Fruit fly (Drosophila melanogaster): ENCODE measurements around the gene CG14990.

The CG14990 gene

dm6 chr3L:4108072-4108843 is 15.3 kb downstream of the CG14990 start, which contains the start of gene Ack (continued):
- TF ChIP-seq CG9609 (GFP tag; optimal IDR thresholded peaks at IDR 0.05) = no peak
- no peak for TF ChIP-seq bcd (GFP tag; optimal IDR thresholded peaks at IDR 0.05)
- peak; percentile 16 for TF ChIP-seq abd-A (tag; optimal IDR thresholded peaks at IDR 0.05)
- TF ChIP-seq fru (optimal IDR thresholded peaks at IDR 0.05) = no peak
- TF ChIP-seq CG9876 (GFP tag; optimal IDR thresholded peaks at IDR 0.05) = no peak
- TF ChIP-seq unpg (GFP tag; optimal IDR thresholded peaks at IDR 0.05) = no peak
- TF ChIP-seq CG4854 (GFP tag; optimal IDR thresholded peaks at IDR 0.05) = no peak
- TF ChIP-seq CG16813 (GFP tag; IDR thresholded peaks at IDR 0.05; ENCODE audit: partially characterized antibody) = peak; percentile 82
- TF ChIP-seq fd64A (GFP tag; optimal IDR thresholded peaks at IDR 0.05) = no peak
- TF ChIP-seq Spps (tag; optimal IDR thresholded peaks at IDR 0.05) = no peak
- no peak for TF ChIP-seq CG11696 (GFP tag; IDR thresholded peaks at IDR 0.05)
- TF ChIP-seq Poxn (GFP tag; IDR thresholded peaks at IDR 0.05) = no peak
- TF ChIP-seq CG14965 (GFP tag; optimal IDR thresholded peaks at IDR 0.05; ENCODE audit: borderline replicate concordance) = no peak
- no peak for TF ChIP-seq CG10147 (GFP tag; optimal IDR thresholded peaks at IDR 0.05)
- no peak for TF ChIP-seq Dip2 (GFP tag; IDR thresholded peaks at IDR 0.05)
- TF ChIP-seq br (optimal IDR thresholded peaks at IDR 0.05) = no peak
- TF ChIP-seq nom (GFP tag; optimal IDR thresholded peaks at IDR 0.05) = peak; percentile 31
- no peak for TF ChIP-seq CG7372 (GFP tag; IDR thresholded peaks at IDR 0.05)
- TF ChIP-seq cg (GFP tag; optimal IDR thresholded peaks at IDR 0.05) = peak; percentile 96
- TF ChIP-seq CG9215 (GFP tag; IDR thresholded peaks at IDR 0.05) = no peak
- TF ChIP-seq gcm (GFP tag; optimal IDR thresholded peaks at IDR 0.05) = no peak
- TF ChIP-seq tin (GFP tag; optimal IDR thresholded peaks at IDR 0.05) = no peak
- TF ChIP-seq Scr (GFP tag; IDR thresholded peaks at IDR 0.05; ENCODE audit: partially characterized antibody) = peak; percentile 85
- TF ChIP-seq CG13123 (GFP tag; optimal IDR thresholded peaks at IDR 0.05) = no peak
- TF ChIP-seq ranshi (GFP tag; IDR thresholded peaks at IDR 0.05) = peak; percentile 28; the same call in 1 of the 2 replicates
- peak; percentile 71 for TF ChIP-seq Ets65A (GFP tag)
- TF ChIP-seq Mad (GFP tag; optimal IDR thresholded peaks at IDR 0.05) = no peak
- no peak for TF ChIP-seq CG7928 (GFP tag; optimal IDR thresholded peaks at IDR 0.05)
- TF ChIP-seq cato (GFP tag; optimal IDR thresholded peaks at IDR 0.05; ENCODE audit: borderline replicate concordance) = no peak
- no peak for TF ChIP-seq H2.0 (GFP tag; IDR thresholded peaks at IDR 0.05)
- no peak for TF ChIP-seq so (GFP tag; IDR thresholded peaks at IDR 0.05)
- peak; percentile 3 for TF ChIP-seq CG30020 (tag; optimal IDR thresholded peaks at IDR 0.05)
- TF ChIP-seq fd3F (GFP tag; optimal IDR thresholded peaks at IDR 0.05) = no peak
- TF ChIP-seq CG11560 (tag; IDR thresholded peaks at IDR 0.05) = peak; percentile 95
- no peak for TF ChIP-seq CG15601 (tag; optimal IDR thresholded peaks at IDR 0.05)
- 0 out of 3 replicates have a peak, but pooled peaks have one; percentile 23 for TF ChIP-seq ci (GFP tag; IDR thresholded peaks at IDR 0.05)
- no peak for TF ChIP-seq CG32532 (GFP tag; IDR thresholded peaks at IDR 0.05)
- no peak for TF ChIP-seq jing (GFP tag; optimal IDR thresholded peaks at IDR 0.05)
- TF ChIP-seq CG15514 (GFP tag; optimal IDR thresholded peaks at IDR 0.05) = no peak
- TF ChIP-seq CG13424 (tag; optimal IDR thresholded peaks at IDR 0.05) = no peak
- no peak for TF ChIP-seq dati (GFP tag; IDR thresholded peaks at IDR 0.05)
- no peak for TF ChIP-seq Fer2 (tag; optimal IDR thresholded peaks at IDR 0.05)
- TF ChIP-seq CTCF (GFP tag; optimal IDR thresholded peaks at IDR 0.05) = no peak
- TF ChIP-seq dan (GFP tag; IDR thresholded peaks at IDR 0.05) = no peak
- no peak for TF ChIP-seq CG9437 (GFP tag; optimal IDR thresholded peaks at IDR 0.05)
- TF ChIP-seq shn (GFP tag; optimal IDR thresholded peaks at IDR 0.05) = no peak
- peak; percentile 43 for TF ChIP-seq CG17186 (GFP tag; optimal IDR thresholded peaks at IDR 0.05)
- TF ChIP-seq Opbp (GFP tag; IDR thresholded peaks at IDR 0.05; ENCODE audit: partially characterized antibody) = peak; percentile 82
- peak; percentile 90 for TF ChIP-seq Myb (GFP tag; optimal IDR thresholded peaks at IDR 0.05)
- no peak for TF ChIP-seq CG13296 (GFP tag; optimal IDR thresholded peaks at IDR 0.05)
- TF ChIP-seq CG14014 (GFP tag; IDR thresholded peaks at IDR 0.05) = no peak

Data from whole organism, embryonic.